Worm (Caenorhabditis elegans) whole organism, L4 larva: ENCODE measurements around the gene clec-162.

Experiments used
- F26F4.8 ChIP-seq: fragments of 200-800 bp; sonication (Bioruptor generic); conservative IDR thresholded peaks from 2 replicates; pipeline ENCODE4 v1.3.6; 2022; ENCODE audit warnings: missing genetic modification characterization, missing compliant biosample characterization
- F37D6.2 ChIP-seq: sonication (generic microtip); optimal IDR thresholded peaks from 2 replicates; lab custom pipeline; 2016; ENCODE audit warnings: mild to moderate bottlenecking, missing genetic modification characterization, missing compliant biosample characterization
- F49E8.2 ChIP-seq: sonication (generic microtip); optimal IDR thresholded peaks from 2 replicates; lab custom pipeline; 2016; ENCODE audit warnings: missing compliant biosample characterization, mild to moderate bottlenecking, missing genetic modification characterization, borderline replicate concordance
- T20F7.1 ChIP-seq: fragments of 200-800 bp; sonication (Bioruptor generic); optimal IDR thresholded peaks from 2 replicates; lab custom pipeline; 2018; ENCODE audit warnings: mild to moderate bottlenecking, missing genetic modification characterization, missing compliant biosample characterization
- attf-4 ChIP-seq: sonication (generic microtip); optimal IDR thresholded peaks from 3 replicates; lab custom pipeline; 2017; ENCODE audit warnings: missing biosample characterization, missing genetic modification characterization
- ceh-28 ChIP-seq: fragments of 150-350 bp; optimal IDR thresholded peaks from 2 replicates; lab custom pipeline; 2014; ENCODE audit warnings: missing biosample characterization, missing genetic modification reagents, missing genetic modification characterization
- daf-16 ChIP-seq, 3 experiments: sonication (generic microtip); optimal IDR thresholded peaks; 2 replicates each; lab custom pipeline; 2016 to 2017; ENCODE audit warnings: missing genetic modification characterization in 3 of 3, missing genetic modification reagents in 3 of 3, mild to moderate bottlenecking in 2 of 3, missing compliant biosample characterization in 2 of 3, missing biosample characterization in 1 of 3, moderate library complexity in 1 of 3
- dve-1 ChIP-seq: sonication (generic microtip); optimal IDR thresholded peaks from 2 replicates; lab custom pipeline; 2017; ENCODE audit warnings: antibody characterized with exemption, mild to moderate bottlenecking, missing genetic modification characterization, missing compliant biosample characterization; ENCODE audit not compliant: insufficient read depth
- egl-27 ChIP-seq: sonication (generic microtip); optimal IDR thresholded peaks from 3 replicates; lab custom pipeline; 2017; ENCODE audit warnings: missing biosample characterization, missing genetic modification reagents, missing genetic modification characterization
- egl-43 ChIP-seq: fragments of 200-800 bp; sonication (Bioruptor generic); IDR thresholded peaks from 2 replicates; pipeline ENCODE4 v1.3.6; 2022; ENCODE audit warnings: missing genetic modification reagents, missing genetic modification characterization, missing compliant biosample characterization
- fos-1 ChIP-seq: fragments of 150-350 bp; optimal IDR thresholded peaks from 2 replicates; lab custom pipeline; 2014; ENCODE audit warnings: missing biosample characterization, missing genetic modification characterization
- hif-1 ChIP-seq, 2 experiments: sonication (generic microtip); optimal IDR thresholded peaks; 2 replicates each; lab custom pipeline; 2016 to 2017; ENCODE audit warnings: missing compliant biosample characterization in 2 of 2, missing genetic modification characterization in 2 of 2, missing genetic modification reagents in 2 of 2, missing genotype in 2 of 2, mild to moderate bottlenecking in 1 of 2
- hlh-30 ChIP-seq: sonication (generic microtip); optimal IDR thresholded peaks from 2 replicates; lab custom pipeline; 2017; ENCODE audit warnings: antibody characterized with exemption, mild to moderate bottlenecking, missing genetic modification characterization, missing compliant biosample characterization; ENCODE audit not compliant: insufficient read depth
- hmg-1.1 ChIP-seq: fragments of 200-800 bp; sonication (Bioruptor generic); IDR thresholded peaks from 2 replicates; pipeline ENCODE4 v1.3.6; 2022; ENCODE audit warnings: missing genetic modification reagents, missing genetic modification characterization, missing compliant biosample characterization
- lim-7 ChIP-seq: fragments of 200-800 bp; sonication (Bioruptor generic); IDR thresholded peaks from 2 replicates; pipeline ENCODE4 v1.3.6; 2022; ENCODE audit warnings: missing genetic modification characterization, missing compliant biosample characterization
- lin-13 ChIP-seq: fragments of 150-350 bp; optimal IDR thresholded peaks from 2 replicates; lab custom pipeline; 2014; ENCODE audit warnings: missing biosample characterization, missing genetic modification reagents, missing genetic modification characterization
- lin-15B ChIP-seq: fragments of 150-350 bp; sonication (generic microtip); optimal IDR thresholded peaks from 3 replicates; lab custom pipeline; 2014; ENCODE audit warnings: missing biosample characterization, missing genetic modification characterization
- lin-29 ChIP-seq: fragments of 200-800 bp; sonication (Bioruptor generic); IDR thresholded peaks from 2 replicates; pipeline ENCODE4 v1.3.6; 2022; ENCODE audit warnings: missing genetic modification reagents, missing genetic modification characterization, missing compliant biosample characterization
- lsy-2 ChIP-seq, 2 experiments: fragments of 150-350 bp in 1 of 2; sonication (generic microtip) in 1 of 2; optimal IDR thresholded peaks; 2 replicates each; lab custom pipeline; 2014 to 2017; ENCODE audit warnings: missing biosample characterization in 2 of 2, missing genetic modification characterization in 2 of 2
- mep-1 ChIP-seq: fragments of 150-350 bp; sonication (generic microtip); optimal IDR thresholded peaks from 3 replicates; lab custom pipeline; 2014; ENCODE audit warnings: missing biosample characterization, missing genetic modification characterization
- nhr-102 ChIP-seq: sonication (generic microtip); optimal IDR thresholded peaks from 2 replicates; lab custom pipeline; 2016; ENCODE audit warnings: mild to moderate bottlenecking, missing genetic modification characterization, moderate library complexity, missing compliant biosample characterization
- nhr-11 ChIP-seq: fragments of 150-350 bp; optimal IDR thresholded peaks from 2 replicates; lab custom pipeline; 2014; ENCODE audit warnings: missing biosample characterization, missing genetic modification characterization
- nhr-28 ChIP-seq: fragments of 150-350 bp; optimal IDR thresholded peaks from 2 replicates; lab custom pipeline; 2014; ENCODE audit warnings: missing biosample characterization, missing genetic modification characterization
- nhr-6 ChIP-seq: fragments of 150-350 bp; optimal IDR thresholded peaks from 2 replicates; lab custom pipeline; 2014; ENCODE audit warnings: missing biosample characterization, missing genetic modification characterization
- nhr-76 ChIP-seq: fragments of 150-350 bp; optimal IDR thresholded peaks from 2 replicates; lab custom pipeline; 2014; ENCODE audit warnings: missing biosample characterization, missing genetic modification characterization
- nhr-77 ChIP-seq: fragments of 150-350 bp; optimal IDR thresholded peaks from 2 replicates; lab custom pipeline; 2014; ENCODE audit warnings: missing biosample characterization, missing genetic modification characterization
- php-3 ChIP-seq: fragments of 200-800 bp; sonication (Bioruptor generic); IDR thresholded peaks from 2 replicates; pipeline ENCODE4 v1.3.6; 2022; ENCODE audit warnings: missing genetic modification reagents, missing genetic modification characterization, missing compliant biosample characterization
- pqm-1 ChIP-seq: sonication (generic microtip); optimal IDR thresholded peaks from 2 replicates; lab custom pipeline; 2017; ENCODE audit warnings: missing biosample characterization, missing genetic modification characterization
- sdz-12 ChIP-seq: fragments of 200-800 bp; sonication (Bioruptor generic); optimal IDR thresholded peaks from 2 replicates; lab custom pipeline; 2018; ENCODE audit warnings: mild to moderate bottlenecking, missing genetic modification characterization, missing compliant biosample characterization
- unc-130 ChIP-seq: sonication (generic microtip); optimal IDR thresholded peaks from 2 replicates; lab custom pipeline; 2016; ENCODE audit warnings: missing genetic modification reagents, missing genetic modification characterization, missing compliant biosample characterization
- unc-62 ChIP-seq, 3 experiments: fragments of 150-350 bp in 1 of 3; sonication (generic microtip); optimal IDR thresholded peaks in 2 of 3; peaks in 1 of 3; 1 replicate in 1 of 3; 2 replicates in 2 of 3; lab custom pipeline; 2014 to 2017; ENCODE audit warnings: missing biosample characterization in 3 of 3, missing genetic modification characterization in 3 of 3, missing genetic modification reagents in 3 of 3, missing genotype in 1 of 3
- zip-11 ChIP-seq: fragments of 200-800 bp; sonication (Bioruptor generic); IDR thresholded peaks from 2 replicates; pipeline ENCODE4 v1.3.6; 2022; ENCODE audit warnings: missing genetic modification characterization, missing compliant biosample characterization
- zip-2 ChIP-seq: fragments of 150-350 bp; optimal IDR thresholded peaks from 2 replicates; lab custom pipeline; 2014; ENCODE audit warnings: missing biosample characterization, missing genetic modification characterization

Gene clec-162

ce11 chrIII:9741985-9742384 lies 17.0 kb upstream of the clec-162 start:
- TF ChIP-seq nhr-11 (tag; lab: Kevin White, UChicago), result peak; percentile 59
- no peak for TF ChIP-seq sdz-12 (GFP tag; lab: Kevin White, UChicago)
- peak in 1 of 2 experiments; percentile 93 for TF ChIP-seq daf-16 (GFP tag; optimal IDR thresholded peaks at IDR 0.05; lab: Kevin White, UChicago)
- no peak for TF ChIP-seq daf-16 (tag; optimal IDR thresholded peaks at IDR 0.05; lab: Kevin White, UChicago)
- TF ChIP-seq hlh-30 (tag; lab: Kevin White, UChicago), result peak; percentile 7

ce11 chrIII:9740663-9741062 lies 15.6 kb upstream of the clec-162 start:
- TF ChIP-seq lin-15B (tag; lab: Kevin White, UChicago) (no peak), unc-62 (GFP tag; optimal IDR thresholded peaks at IDR 0.05 in 1 of 2; lab: Kevin White, UChicago) (peak in 1 of 2 experiments; percentile 87), unc-62 (tag; optimal IDR thresholded peaks at IDR 0.05; lab: Kevin White, UChicago) (no peak), hmg-1.1 (GFP tag; lab: Robert Waterston, UW) (no peak), F26F4.8 (GFP tag; lab: Robert Waterston, UW) (no peak), egl-27 (tag; lab: Kevin White, UChicago) (no peak), lsy-2 (tag; optimal IDR thresholded peaks at IDR 0.05; lab: Kevin White, UChicago) (peak in 1 of 2 experiments; percentile 28), nhr-77 (no peak), nhr-28 (tag; lab: Kevin White, UChicago) (peak; percentile 15)

- no peak for TF ChIP-seq hif-1 (tag; optimal IDR thresholded peaks at IDR 0.05; lab: Kevin White, UChicago)
- TF ChIP-seq mep-1 (tag; lab: Kevin White, UChicago), result no peak
- no peak for TF ChIP-seq unc-130 (GFP tag; lab: Kevin White, UChicago)
- TF ChIP-seq fos-1, result no peak
- no peak for TF ChIP-seq nhr-6 (tag; lab: Kevin White, UChicago)
- TF ChIP-seq ceh-28 (tag; lab: Kevin White, UChicago), result no peak
- TF ChIP-seq hmg-1.1 (GFP tag; lab: Robert Waterston, UW), result no peak
- no peak for TF ChIP-seq nhr-76 (tag; lab: Kevin White, UChicago)
- no peak for TF ChIP-seq T20F7.1 (GFP tag; lab: Kevin White, UChicago)
- TF ChIP-seq attf-4, result no peak
- TF ChIP-seq F49E8.2, result no peak
- no peak for TF ChIP-seq nhr-77
- no peak for TF ChIP-seq nhr-102 (tag; lab: Kevin White, UChicago)
- TF ChIP-seq dve-1 (tag; lab: Kevin White, UChicago), result no peak
- no peak for TF ChIP-seq lin-13 (GFP tag; lab: Kevin White, UChicago)
- no peak for TF ChIP-seq egl-43 (GFP tag; lab: Robert Waterston, UW)
These were observed 13.9 kb upstream of the clec-162 start, which contains the start of gene hlh-4 for ce11 chrIII:9738954-9739353. hlh-4 (minus strand) TSS chrIII:9739054.

- TF ChIP-seq php-3 (GFP tag; lab: Robert Waterston, UW) (no peak), daf-16 (GFP tag; optimal IDR thresholded peaks at IDR 0.05; lab: Kevin White, UChicago) (no peak), daf-16 (tag; optimal IDR thresholded peaks at IDR 0.05; lab: Kevin White, UChicago) (peak; percentile 62), lim-7 (GFP tag; lab: Robert Waterston, UW) (no peak), pqm-1 (tag; lab: Kevin White, UChicago) (no peak), hlh-30 (tag; lab: Kevin White, UChicago) (no peak), lin-29 (GFP tag; lab: Robert Waterston, UW) (no peak)
These were observed 10.8 kb upstream of the clec-162 start, which contains the start of gene dao-6 for ce11 chrIII:9735857-9736256. dao-6 (minus strand) TSS chrIII:9736201.

- no peak for TF ChIP-seq attf-4
- no peak for TF ChIP-seq zip-2
- no peak for TF ChIP-seq nhr-102 (tag; lab: Kevin White, UChicago)
- TF ChIP-seq F37D6.2, result no peak
- no peak for TF ChIP-seq zip-11 (GFP tag; lab: Robert Waterston, UW)
- no peak for TF ChIP-seq nhr-6 (tag; lab: Kevin White, UChicago)
These were observed 9.0 kb upstream of the clec-162 start for ce11 chrIII:9734030-9734429.
